Worm (Caenorhabditis elegans) whole organism, young adult: ENCODE data around the gene C28D4.8.
A peak's percentile ranks its signal among the peaks of the same experiment; 100 is the strongest.

ENCODE experiments used
- B0019.2 ChIP-seq: fragments of 200-800 bp; sonication (Bioruptor generic); conservative IDR thresholded peaks from 2 replicates; pipeline ENCODE4 v1.3.6; 2022; ENCODE audit warnings: missing genetic modification reagents, missing genetic modification characterization, missing compliant biosample characterization
- D2030.7 ChIP-seq: fragments of 200-800 bp; sonication (Bioruptor generic); IDR thresholded peaks from 2 replicates; pipeline ENCODE4 v1.3.6; 2022; ENCODE audit warnings: missing genetic modification reagents, missing genetic modification characterization, missing compliant biosample characterization
- F49E8.2 ChIP-seq: sonication (generic microtip); optimal IDR thresholded peaks from 3 replicates; lab custom pipeline; 2017; ENCODE audit warnings: missing genetic modification characterization, mild to moderate bottlenecking, missing compliant biosample characterization, antibody characterized with exemption, moderate library complexity; ENCODE audit not compliant: insufficient read depth
- Y53F4B.3 ChIP-seq: fragments of 200-800 bp; sonication (Bioruptor generic); IDR thresholded peaks from 2 replicates; pipeline ENCODE4 v1.3.6; 2022; ENCODE audit warnings: missing genetic modification reagents, missing genetic modification characterization, missing compliant biosample characterization
- Y67H2A.10 ChIP-seq: fragments of 200-800 bp; sonication (Bioruptor generic); conservative IDR thresholded peaks from 2 replicates; pipeline ENCODE4 v1.3.6; 2022; ENCODE audit warnings: missing genetic modification reagents, missing genetic modification characterization, missing compliant biosample characterization
- Y79H2A.3 ChIP-seq: fragments of 200-800 bp; sonication (Bioruptor generic); conservative IDR thresholded peaks from 2 replicates; pipeline ENCODE4 v1.3.6; 2022; ENCODE audit warnings: missing genetic modification reagents, missing genetic modification characterization, missing compliant biosample characterization
- attf-3 ChIP-seq: fragments of 200-800 bp; sonication (Bioruptor generic); conservative IDR thresholded peaks from 2 replicates; pipeline ENCODE4 v1.3.6; 2022; ENCODE audit warnings: missing genetic modification reagents, missing genetic modification characterization, missing compliant biosample characterization
- bed-1 ChIP-seq: fragments of 200-800 bp; sonication (Bioruptor generic); IDR thresholded peaks from 2 replicates; pipeline ENCODE4 v1.3.6; 2022; ENCODE audit warnings: missing genetic modification reagents, missing genetic modification characterization, missing compliant biosample characterization
- bed-2 ChIP-seq: fragments of 200-800 bp; sonication (Bioruptor generic); IDR thresholded peaks from 2 replicates; pipeline ENCODE4 v1.3.6; 2022; ENCODE audit warnings: missing genetic modification reagents, missing genetic modification characterization, missing compliant biosample characterization
- cebp-2 ChIP-seq: fragments of 200-800 bp; sonication (Bioruptor generic); IDR thresholded peaks from 2 replicates; pipeline ENCODE4 v1.3.6; 2022; ENCODE audit warnings: missing genetic modification characterization, missing compliant biosample characterization
- ceh-91 ChIP-seq: fragments of 200-800 bp; sonication (Bioruptor generic); IDR thresholded peaks from 2 replicates; pipeline ENCODE4 v1.3.6; 2022; ENCODE audit warnings: missing genetic modification reagents, missing genetic modification characterization, missing compliant biosample characterization
- dpl-1 ChIP-seq: fragments of 150-350 bp; optimal IDR thresholded peaks from 2 replicates; lab custom pipeline; 2014; ENCODE audit warnings: missing biosample characterization, missing genetic modification reagents, missing genetic modification characterization
- efl-1 ChIP-seq: fragments of 150-350 bp; optimal IDR thresholded peaks from 2 replicates; lab custom pipeline; 2014; ENCODE audit warnings: missing biosample characterization, missing genetic modification reagents, missing genetic modification characterization
- egl-18 ChIP-seq: fragments of 200-800 bp; sonication (Bioruptor generic); IDR thresholded peaks from 2 replicates; pipeline ENCODE4 v1.3.6; 2022; ENCODE audit warnings: missing genetic modification reagents, missing genetic modification characterization, missing compliant biosample characterization
- egl-44 ChIP-seq: fragments of 200-800 bp; sonication (Bioruptor generic); IDR thresholded peaks from 2 replicates; pipeline ENCODE4 v1.3.6; 2022; ENCODE audit warnings: missing genetic modification reagents, missing genetic modification characterization, missing compliant biosample characterization
- him-1 ChIP-seq: sonication (generic microtip); optimal IDR thresholded peaks from 2 replicates; lab custom pipeline; 2016; ENCODE audit warnings: missing genotype, missing genetic modification reagents, missing genetic modification characterization, missing compliant biosample characterization
- hmg-1.2 ChIP-seq: fragments of 200-800 bp; sonication (Bioruptor generic); IDR thresholded peaks from 2 replicates; pipeline ENCODE4 v1.3.6; 2022; ENCODE audit warnings: missing genetic modification reagents, missing genetic modification characterization, missing compliant biosample characterization
- lin-35 ChIP-seq, 3 experiments: fragments of 150-350 bp in 2 of 3; sonication (generic microtip) in 1 of 3; optimal IDR thresholded peaks; 2 replicates each; lab custom pipeline; 2014 to 2018; ENCODE audit warnings: missing biosample characterization in 3 of 3, missing genetic modification characterization in 3 of 3, missing genetic modification reagents in 3 of 3
- lin-40 ChIP-seq: sonication (generic microtip); optimal IDR thresholded peaks from 2 replicates; lab custom pipeline; 2016; ENCODE audit warnings: missing genetic modification characterization, mild to moderate bottlenecking, missing compliant biosample characterization, missing genotype, missing genetic modification reagents
- lin-54 ChIP-seq: fragments of 200-800 bp; sonication (Bioruptor generic); optimal IDR thresholded peaks from 2 replicates; lab custom pipeline; 2018; ENCODE audit warnings: mild to moderate bottlenecking, missing genetic modification characterization, missing compliant biosample characterization
- madf-10 ChIP-seq: sonication (generic microtip); optimal IDR thresholded peaks from 2 replicates; lab custom pipeline; 2016; ENCODE audit warnings: mild to moderate bottlenecking, missing genetic modification characterization, missing compliant biosample characterization
- madf-6 ChIP-seq: fragments of 200-800 bp; sonication (Bioruptor generic); IDR thresholded peaks from 2 replicates; pipeline ENCODE4 v1.3.6; 2022; ENCODE audit warnings: missing genetic modification reagents, missing genetic modification characterization, missing compliant biosample characterization
- madf-8 ChIP-seq: fragments of 200-800 bp; sonication (Bioruptor generic); conservative IDR thresholded peaks from 2 replicates; pipeline ENCODE4 v1.3.6; 2022; ENCODE audit warnings: missing genetic modification reagents, missing genetic modification characterization, missing compliant biosample characterization
- nfyb-1 ChIP-seq: fragments of 200-800 bp; sonication (Bioruptor generic); IDR thresholded peaks from 2 replicates; pipeline ENCODE4 v1.3.6; 2022; ENCODE audit warnings: missing genetic modification reagents, missing genetic modification characterization, missing compliant biosample characterization
- nhr-27 ChIP-seq: fragments of 200-800 bp; sonication (Bioruptor generic); optimal IDR thresholded peaks from 2 replicates; lab custom pipeline; 2018; ENCODE audit warnings: mild to moderate bottlenecking, missing genetic modification characterization, moderate library complexity, missing compliant biosample characterization
- pha-4 ChIP-seq: fragments of 150-350 bp; sonication (generic microtip); optimal IDR thresholded peaks from 2 replicates; lab custom pipeline; 2014; ENCODE audit warnings: missing biosample characterization, missing genetic modification reagents, missing genetic modification characterization
- sea-2 ChIP-seq: fragments of 200-800 bp; sonication (Bioruptor generic); IDR thresholded peaks from 2 replicates; pipeline ENCODE4 v1.3.6; 2022; ENCODE audit warnings: missing genetic modification characterization, missing compliant biosample characterization
- snpc-1.1 ChIP-seq: sonication (generic microtip); optimal IDR thresholded peaks from 2 replicates; lab custom pipeline; 2017; ENCODE audit warnings: missing genetic modification characterization, mild to moderate bottlenecking, missing compliant biosample characterization, antibody characterized with exemption, moderate library complexity, missing genotype, missing genetic modification reagents; ENCODE audit not compliant: insufficient read depth
- snpc-1.3 ChIP-seq: sonication (generic microtip); optimal IDR thresholded peaks from 2 replicates; lab custom pipeline; 2017; ENCODE audit warnings: missing genetic modification characterization, mild to moderate bottlenecking, missing compliant biosample characterization, antibody characterized with exemption, moderate library complexity, missing genotype, missing genetic modification reagents; ENCODE audit not compliant: insufficient read depth
- snpc-4 ChIP-seq, 5 experiments: fragments of 150-350 bp in 1 of 5; sonication (generic microtip) in 4 of 5; optimal IDR thresholded peaks; 2 replicates each; lab custom pipeline; 2014 to 2018; ENCODE audit warnings: missing genetic modification characterization in 5 of 5, missing biosample characterization in 3 of 5, antibody characterized with exemption in 2 of 5, mild to moderate bottlenecking in 2 of 5, missing compliant biosample characterization in 2 of 5, missing genotype in 2 of 5, moderate library complexity in 2 of 5, missing genetic modification reagents in 1 of 5
- somi-1 ChIP-seq: fragments of 200-800 bp; sonication (Bioruptor generic); optimal IDR thresholded peaks from 2 replicates; lab custom pipeline; 2018; ENCODE audit warnings: mild to moderate bottlenecking, missing genetic modification characterization, missing compliant biosample characterization
- unc-130 ChIP-seq: sonication (generic microtip); optimal IDR thresholded peaks from 2 replicates; lab custom pipeline; 2016; ENCODE audit warnings: missing genetic modification reagents, missing genetic modification characterization, missing compliant biosample characterization
- ztf-18 ChIP-seq: sonication (generic microtip); optimal IDR thresholded peaks from 2 replicates; lab custom pipeline; 2016; ENCODE audit warnings: missing genotype, mild to moderate bottlenecking, missing genetic modification characterization, missing compliant biosample characterization
- ztf-28 ChIP-seq: fragments of 200-800 bp; sonication (Bioruptor generic); IDR thresholded peaks from 2 replicates; pipeline ENCODE4 v1.3.6; 2022; ENCODE audit warnings: missing genetic modification reagents, missing genetic modification characterization, missing compliant biosample characterization

The C28D4.8 gene

DNA sequence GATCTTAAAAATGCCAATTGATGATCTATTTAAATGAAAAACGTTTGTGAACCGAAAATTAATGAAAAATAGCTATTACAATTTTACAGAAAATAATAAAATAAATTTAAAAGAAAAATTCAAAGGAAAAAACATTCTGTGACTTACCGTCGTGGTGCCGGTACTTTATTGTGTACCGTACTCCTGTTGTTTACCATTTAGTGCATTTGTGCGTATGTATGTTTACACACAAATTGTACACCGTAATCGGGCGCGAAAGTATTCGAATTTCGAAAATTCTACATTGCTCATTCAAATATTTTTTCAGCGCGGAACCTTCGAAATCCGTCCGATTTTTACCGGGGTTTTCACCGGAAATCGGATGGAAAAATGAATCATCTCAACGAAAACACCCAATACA, 29.8 kb upstream of the C28D4.8 start, which contains the start of gene T13F2.6 (continued):
- peak; percentile 93 for TF ChIP-seq ceh-91 (GFP tag; lab: Robert Waterston, UW)
- TF ChIP-seq him-1 (tag; lab: Kevin White, UChicago) = peak; percentile 55
- no peak for TF ChIP-seq egl-18 (GFP tag; lab: Robert Waterston, UW)
- peak; percentile 94 for TF ChIP-seq D2030.7 (GFP tag; lab: Robert Waterston, UW)
- TF ChIP-seq unc-130 (GFP tag; lab: Kevin White, UChicago) = peak; percentile 73
- TF ChIP-seq hmg-1.2 (GFP tag; lab: Robert Waterston, UW) = peak; percentile 64; the same call in 1 of the 2 replicates
- TF ChIP-seq, all 124 proteins: peak for 38

DNA sequence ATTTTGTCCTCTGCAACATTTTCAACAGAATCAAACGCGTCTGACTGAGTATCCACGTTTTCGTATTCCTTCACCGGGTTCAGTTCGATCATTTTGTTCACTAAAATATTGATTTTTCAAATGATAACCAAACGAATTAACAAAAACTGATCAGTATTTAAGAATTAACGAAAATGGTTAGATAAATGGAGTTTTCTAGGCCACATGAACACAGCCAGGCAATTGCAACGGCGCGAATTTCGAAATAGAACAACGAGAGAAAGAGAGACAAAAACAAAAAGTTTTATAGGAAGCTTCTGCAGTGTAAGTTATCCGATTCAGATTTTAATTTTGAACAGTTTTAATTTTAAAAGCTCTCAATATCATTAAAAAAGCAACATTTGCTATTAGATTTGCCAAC, 29.3 kb upstream of the C28D4.8 start, which contains the start of gene sna-2:
Gene sna-2 (minus strand): TSS at position 100 of the 400 bp plus-strand sequence.
- no peak for TF ChIP-seq B0019.2 (GFP tag; lab: Robert Waterston, UW)
- TF ChIP-seq madf-6 (GFP tag; lab: Robert Waterston, UW) = 0 out of 2 replicates have a peak, but pooled peaks have one; percentile 27
- no peak for TF ChIP-seq sea-2
- TF ChIP-seq Y79H2A.3 (GFP tag; lab: Robert Waterston, UW) = no peak
- peak; percentile 46 for TF ChIP-seq efl-1 (GFP tag; lab: Kevin White, UChicago)
- peak; percentile 58 for TF ChIP-seq lin-54 (GFP tag; lab: Kevin White, UChicago)
- TF ChIP-seq madf-8 = no peak
- TF ChIP-seq dpl-1 (GFP tag; lab: Kevin White, UChicago) = peak; percentile 60
- no peak for TF ChIP-seq pha-4
- TF ChIP-seq lin-35 (GFP tag; optimal IDR thresholded peaks at IDR 0.05; lab: Kevin White, UChicago) = peak in 1 of 3 experiments; percentile 83
- TF ChIP-seq Y53F4B.3 = no peak
- no peak for TF ChIP-seq bed-2 (GFP tag; lab: Robert Waterston, UW)
- no peak for TF ChIP-seq ceh-91 (GFP tag; lab: Robert Waterston, UW)
- TF ChIP-seq somi-1 (GFP tag; lab: Kevin White, UChicago) = no peak
- no peak for TF ChIP-seq attf-3 (GFP tag; lab: Robert Waterston, UW)
- no peak for TF ChIP-seq nhr-27 (tag; lab: Kevin White, UChicago)
- TF ChIP-seq him-1 (tag; lab: Kevin White, UChicago) = no peak
- TF ChIP-seq egl-44 (GFP tag; lab: Robert Waterston, UW) = no peak
- no peak for TF ChIP-seq F49E8.2 (tag; lab: Kevin White, UChicago)
- TF ChIP-seq cebp-2 (GFP tag; lab: Robert Waterston, UW) = no peak
- TF ChIP-seq madf-10 (tag; lab: Kevin White, UChicago) = no peak
- TF ChIP-seq snpc-4 (GFP tag; optimal IDR thresholded peaks at IDR 0.05; lab: Kevin White, UChicago) = no peak
- peak in 1 of 4 experiments; percentile 26 for TF ChIP-seq snpc-4 (tag; optimal IDR thresholded peaks at IDR 0.05; lab: Kevin White, UChicago)
- no peak for TF ChIP-seq ztf-18 (tag; lab: Kevin White, UChicago)
- no peak for TF ChIP-seq unc-130 (GFP tag; lab: Kevin White, UChicago)

DNA sequence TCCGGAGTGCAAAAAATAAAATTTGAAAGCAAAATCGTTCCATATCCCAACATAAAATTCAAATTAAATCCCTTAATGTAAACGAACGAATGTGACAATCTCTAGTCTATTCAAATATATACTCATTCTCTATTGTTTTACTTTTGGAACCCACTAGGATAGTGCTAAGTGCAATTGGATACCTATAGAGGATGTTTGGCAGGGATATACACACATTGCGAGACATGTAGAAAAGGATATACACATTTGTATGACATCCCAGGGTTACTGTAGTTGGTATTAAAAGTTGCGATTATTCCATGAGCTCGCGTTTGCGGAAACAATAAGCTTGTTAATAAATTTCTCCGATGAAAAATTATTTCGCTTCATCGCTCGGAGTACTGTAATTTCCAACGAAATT, 25.2 kb upstream of the C28D4.8 start:
- TF ChIP-seq snpc-1.3 (tag; lab: Kevin White, UChicago) (no peak), snpc-1.1 (no peak), Y67H2A.10 (no peak), nfyb-1 (GFP tag; lab: Robert Waterston, UW) (no peak), lin-40 (tag; lab: Kevin White, UChicago) (no peak), bed-1 (GFP tag; lab: Robert Waterston, UW) (no peak), ztf-28 (no peak), dpl-1 (GFP tag; lab: Kevin White, UChicago) (no peak), Y53F4B.3 (no peak)
- TF ChIP-seq, all 124 proteins: peak for 0
